Worm (Caenorhabditis elegans): Measurements from ENCODE around the gene bath-30.

The bath-30 gene

DNA sequence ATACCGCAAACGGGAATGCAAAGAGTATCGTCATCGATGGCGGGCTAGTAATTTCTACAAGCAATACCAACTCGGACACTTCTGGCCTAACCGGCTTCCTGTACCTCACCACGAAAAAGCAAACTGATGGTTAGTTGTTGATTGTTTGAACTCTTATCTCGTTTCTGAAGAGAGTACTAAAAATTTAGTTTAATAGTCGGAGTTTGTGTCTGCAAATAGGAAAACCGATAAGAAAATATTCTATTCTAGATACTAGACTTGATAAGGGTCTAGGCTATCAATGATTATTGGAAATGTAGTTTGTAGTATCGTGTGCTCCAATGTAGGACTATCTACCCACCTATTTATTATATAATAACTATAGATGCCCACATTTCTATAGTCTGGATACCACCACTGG lies 27.3 kb downstream of the bath-30 start:
- no peak for TF ChIP-seq klf-2 (GFP tag; conservative IDR thresholded peaks at IDR 0.05)

DNA sequence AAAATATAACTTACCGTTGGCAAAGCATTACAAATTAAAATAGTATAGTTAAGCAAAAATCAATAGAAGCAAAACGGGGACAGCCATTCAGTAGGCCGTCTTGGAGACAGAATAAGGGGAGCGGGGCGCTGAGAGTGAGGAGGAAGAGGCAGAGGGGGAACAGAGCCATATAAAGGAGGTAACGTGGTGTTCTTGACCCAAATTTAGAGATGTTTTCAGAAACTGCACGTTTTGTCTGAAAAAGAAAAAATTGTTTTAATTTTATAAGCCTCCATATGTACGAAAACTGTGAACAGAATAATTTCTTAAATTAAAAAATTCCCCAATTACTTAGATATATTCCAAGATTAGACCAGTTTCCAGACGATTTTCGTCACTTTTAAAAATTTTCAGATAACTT lies 32.7 kb downstream of the bath-30 start, which contains the start of gene F39E9.6:
Gene F39E9.6, minus strand, starts transcription at position 101 of the 400 bp plus-strand sequence.
- TF ChIP-seq med-1 (GFP tag; optimal IDR thresholded peaks at IDR 0.05; ENCODE audit: insufficient read depth), result no peak
- TF ChIP-seq klf-2 (GFP tag; conservative IDR thresholded peaks at IDR 0.05), result no peak
- TF ChIP-seq ztf-23 (GFP tag; IDR thresholded peaks at IDR 0.05), result no peak
- TF ChIP-seq flt-1 (GFP tag; IDR thresholded peaks at IDR 0.05), result no peak
- no peak for TF ChIP-seq tab-1 (GFP tag; IDR thresholded peaks at IDR 0.05)
- TF ChIP-seq T22C8.4 (GFP tag; IDR thresholded peaks at IDR 0.05), result no peak
- TF ChIP-seq ref-1 (GFP tag; conservative IDR thresholded peaks at IDR 0.05), result no peak
- TF ChIP-seq cog-1 (tag; optimal IDR thresholded peaks at IDR 0.05), result no peak
- no peak for TF ChIP-seq ztf-29 (GFP tag; IDR thresholded peaks at IDR 0.05)

DNA sequence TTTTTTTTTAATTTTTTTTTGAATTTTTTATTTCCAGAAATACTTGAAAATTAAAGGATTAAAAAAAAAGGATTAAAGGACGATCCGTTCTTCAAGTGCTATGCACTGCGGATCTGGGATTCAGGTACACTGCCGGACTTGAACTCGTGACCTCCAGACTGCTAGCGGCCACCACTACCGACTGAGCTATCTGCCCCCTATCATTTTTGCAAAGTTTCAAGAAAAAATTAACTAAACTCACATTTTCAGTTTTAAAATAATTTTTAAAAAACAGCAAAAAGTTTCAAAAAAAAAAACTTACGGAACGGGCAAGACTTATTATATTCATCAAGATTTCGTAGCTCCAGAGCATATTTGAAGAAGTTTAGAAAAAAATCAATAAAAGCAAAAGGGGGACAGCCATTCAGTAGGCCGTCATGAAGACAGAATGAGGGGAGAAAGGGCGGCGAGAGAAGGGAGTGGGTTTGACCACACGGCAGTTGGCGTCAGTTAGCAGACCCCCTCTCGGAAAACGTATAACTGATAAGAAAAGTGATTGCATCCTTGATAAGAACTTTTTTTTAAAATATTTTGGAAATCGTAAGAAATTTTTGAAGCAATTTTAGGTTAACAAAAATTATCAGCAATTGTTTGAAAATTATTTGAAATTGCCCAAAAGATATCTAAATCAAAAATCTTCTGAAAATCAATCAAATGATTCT lies 35.1 kb downstream of the bath-30 start:
- TF ChIP-seq T22C8.4 (GFP tag; IDR thresholded peaks at IDR 0.05), result peak; percentile 48
- no peak for TF ChIP-seq ref-1 (GFP tag; conservative IDR thresholded peaks at IDR 0.05)
- no peak for TF ChIP-seq med-1 (GFP tag; optimal IDR thresholded peaks at IDR 0.05; ENCODE audit: insufficient read depth)

DNA sequence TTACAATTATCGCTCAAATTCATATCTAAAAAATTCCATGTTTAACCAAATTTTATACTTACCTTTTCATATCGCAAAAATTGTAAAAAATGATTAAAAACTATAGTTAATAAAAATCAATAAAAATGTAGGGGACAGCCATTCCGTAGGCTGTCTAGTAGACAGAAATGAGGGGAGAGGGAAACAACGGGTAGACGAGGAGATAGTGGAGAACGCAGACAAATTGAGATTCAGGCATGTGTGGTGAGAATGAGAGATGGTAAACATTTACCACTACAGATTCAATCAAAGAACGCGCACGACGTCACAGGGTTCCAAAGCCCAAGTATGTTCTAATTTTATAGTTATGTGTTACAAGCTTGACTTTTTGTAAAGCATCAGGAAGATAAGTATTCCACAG lies 42.6 kb downstream of the bath-30 start:
- TF ChIP-seq cog-1 (tag; optimal IDR thresholded peaks at IDR 0.05) (peak; percentile 12), ztf-23 (GFP tag; IDR thresholded peaks at IDR 0.05) (no peak), T22C8.4 (GFP tag; IDR thresholded peaks at IDR 0.05) (peak; percentile 32; the same call in 1 of the 2 replicates)

DNA sequence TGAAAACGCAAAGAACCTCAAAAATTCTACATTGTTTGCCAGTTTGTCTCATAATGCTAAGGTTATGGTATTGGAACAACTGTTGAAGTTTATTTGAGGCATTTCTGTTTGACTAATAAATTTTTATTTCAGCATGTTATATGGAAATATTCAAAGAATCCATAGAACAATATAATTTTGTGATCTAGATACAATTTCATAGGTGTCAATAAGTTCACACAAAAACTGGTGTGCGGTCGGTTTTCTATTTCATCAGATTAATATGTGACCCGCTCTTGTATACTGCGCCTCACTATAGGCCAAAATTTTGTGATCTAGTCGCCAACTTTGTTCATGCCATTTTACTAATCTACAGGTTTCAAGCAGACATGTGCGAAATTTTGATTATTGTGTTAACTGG lies 46.7 kb downstream of the bath-30 start, which contains the start of gene btb-22:
Gene btb-22, plus strand, starts transcription at position 301 of the 400 bp plus-strand sequence.
- no peak for TF ChIP-seq tab-1 (GFP tag; IDR thresholded peaks at IDR 0.05)

DNA sequence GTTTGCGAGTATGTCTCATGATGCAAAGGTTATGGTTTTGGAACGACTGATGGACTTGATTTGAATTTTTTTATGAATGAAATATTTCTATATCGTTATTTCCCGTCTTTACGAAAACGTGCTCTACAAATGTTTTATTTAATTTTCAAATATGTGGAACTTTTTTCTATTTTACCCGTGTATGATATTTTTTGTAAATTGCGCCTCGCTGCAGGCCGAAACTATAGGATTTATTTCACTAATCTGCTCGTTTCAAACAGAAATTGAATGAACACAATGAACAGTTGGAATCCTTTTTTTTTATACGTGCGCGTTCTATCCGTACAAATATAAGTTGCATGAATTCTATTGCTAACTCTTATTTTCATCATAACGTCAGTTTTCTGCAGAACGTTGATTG lies 48.3 kb downstream of the bath-30 start, which contains the start of gene btb-18:
Gene btb-18, plus strand, starts transcription at position 301 of the 400 bp plus-strand sequence.
- no peak for TF ChIP-seq med-1 (GFP tag; optimal IDR thresholded peaks at IDR 0.05; ENCODE audit: insufficient read depth)
- TF ChIP-seq ref-1 (GFP tag; conservative IDR thresholded peaks at IDR 0.05), result no peak
- no peak for TF ChIP-seq T22C8.4 (GFP tag; IDR thresholded peaks at IDR 0.05)
- no peak for TF ChIP-seq ztf-29 (GFP tag; IDR thresholded peaks at IDR 0.05)
- TF ChIP-seq flt-1 (GFP tag; IDR thresholded peaks at IDR 0.05), result no peak
- no peak for TF ChIP-seq cog-1 (tag; optimal IDR thresholded peaks at IDR 0.05)
- no peak for TF ChIP-seq klf-2 (GFP tag; conservative IDR thresholded peaks at IDR 0.05)
- no peak for TF ChIP-seq tab-1 (GFP tag; IDR thresholded peaks at IDR 0.05)
- TF ChIP-seq ztf-23 (GFP tag; IDR thresholded peaks at IDR 0.05), result no peak

DNA sequence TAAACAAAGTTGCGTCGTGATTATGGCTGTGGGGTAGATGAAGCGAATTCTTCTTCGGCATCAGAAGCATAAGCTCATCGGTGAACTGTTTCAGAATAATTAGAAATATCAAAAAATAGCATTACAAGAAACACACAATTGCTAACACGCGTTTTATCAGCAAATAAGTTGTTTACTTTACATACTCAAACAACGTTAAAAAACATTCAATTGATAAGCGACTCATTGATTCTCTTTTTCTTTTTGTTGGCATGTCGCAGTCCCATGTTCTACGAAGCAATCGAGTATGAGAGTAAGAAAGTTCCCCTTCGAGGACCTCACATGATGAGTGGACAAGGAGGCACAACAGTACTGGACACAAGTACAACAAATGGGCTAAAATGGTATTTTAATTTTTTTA lies 49.5 kb downstream of the bath-30 start, which contains the start of gene btb-16:
Gene btb-16, plus strand, starts transcription at position 240 of the 400 bp plus-strand sequence.
- TF ChIP-seq tab-1 (GFP tag; IDR thresholded peaks at IDR 0.05), result no peak
- TF ChIP-seq T22C8.4 (GFP tag; IDR thresholded peaks at IDR 0.05), result no peak
- no peak for TF ChIP-seq med-1 (GFP tag; optimal IDR thresholded peaks at IDR 0.05; ENCODE audit: insufficient read depth)
- no peak for TF ChIP-seq ztf-23 (GFP tag; IDR thresholded peaks at IDR 0.05)
- no peak for TF ChIP-seq ref-1 (GFP tag; conservative IDR thresholded peaks at IDR 0.05)
- no peak for TF ChIP-seq ztf-29 (GFP tag; IDR thresholded peaks at IDR 0.05)

All from whole organism, midembryonic.